Worm (Caenorhabditis elegans) whole organism, L2 larva: ENCODE measurements around the gene slc-25A10.

ENCODE experiments used
- ZK546.5 ChIP-seq: sonication (generic microtip); optimal IDR thresholded peaks from 2 replicates; lab custom pipeline; 2017; ENCODE audit warnings: missing biosample characterization, missing genetic modification characterization
- ama-1 ChIP-seq: fragments of 150-350 bp; optimal IDR thresholded peaks from 2 replicates; lab custom pipeline; 2018; ENCODE audit warnings: inconsistent platforms
- blmp-1 ChIP-seq: sonication (generic microtip); optimal IDR thresholded peaks from 2 replicates; lab custom pipeline; 2017; ENCODE audit warnings: missing genetic modification characterization, mild to moderate bottlenecking, missing compliant biosample characterization, antibody characterized with exemption, moderate library complexity; ENCODE audit not compliant: insufficient read depth
- elt-3 ChIP-seq: sonication (generic microtip); optimal IDR thresholded peaks from 2 replicates; lab custom pipeline; 2017; ENCODE audit warnings: missing biosample characterization, missing genetic modification characterization
- fos-1 ChIP-seq: fragments of 150-350 bp; optimal IDR thresholded peaks from 2 replicates; lab custom pipeline; 2014; ENCODE audit warnings: missing biosample characterization, missing genetic modification characterization
- mab-5 ChIP-seq: fragments of 150-350 bp; optimal IDR thresholded peaks from 2 replicates; lab custom pipeline; 2014; ENCODE audit warnings: missing biosample characterization, missing genetic modification characterization
- nhr-10 ChIP-seq: sonication (generic microtip); optimal IDR thresholded peaks from 2 replicates; lab custom pipeline; 2017; ENCODE audit warnings: missing biosample characterization, missing genetic modification characterization
- nhr-11 ChIP-seq: fragments of 150-350 bp; optimal IDR thresholded peaks from 2 replicates; lab custom pipeline; 2014; ENCODE audit warnings: missing biosample characterization, missing genetic modification characterization
- skn-1 ChIP-seq: sonication (generic microtip); optimal IDR thresholded peaks from 2 replicates; lab custom pipeline; 2017; ENCODE audit warnings: missing biosample characterization, missing genetic modification characterization
- sma-3 ChIP-seq: sonication (generic microtip); optimal IDR thresholded peaks from 2 replicates; lab custom pipeline; 2016; ENCODE audit warnings: missing genetic modification reagents, missing genetic modification characterization, missing compliant biosample characterization
- sma-9 ChIP-seq, 2 experiments: fragments of 150-350 bp in 1 of 2; sonication (generic microtip) in 1 of 2; optimal IDR thresholded peaks; 2 replicates each; lab custom pipeline; 2014 to 2016; ENCODE audit warnings: missing genetic modification characterization in 2 of 2, mild to moderate bottlenecking in 1 of 2, missing biosample characterization in 1 of 2, missing compliant biosample characterization in 1 of 2, missing genetic modification reagents in 1 of 2, moderate library complexity in 1 of 2
- snpc-4 ChIP-seq: fragments of 150-350 bp; optimal IDR thresholded peaks from 2 replicates; lab custom pipeline; 2014; ENCODE audit warnings: missing biosample characterization, missing genetic modification characterization
- unc-39 ChIP-seq: fragments of 150-350 bp; optimal IDR thresholded peaks from 2 replicates; lab custom pipeline; 2014; ENCODE audit warnings: missing biosample characterization, missing genetic modification characterization
- zag-1 ChIP-seq: fragments of 150-350 bp; optimal IDR thresholded peaks from 2 replicates; lab custom pipeline; 2014; ENCODE audit warnings: missing biosample characterization, missing genetic modification characterization

ce11 chrX:6709238-6709637, 16.2 kb downstream of the slc-25A10 start, which contains the start of gene acr-3:
- TF ChIP-seq ama-1 (lab: Kevin White, UChicago) (no peak), sma-9 (GFP tag; optimal IDR thresholded peaks at IDR 0.05; lab: Kevin White, UChicago) (no peak), sma-9 (tag; optimal IDR thresholded peaks at IDR 0.05; lab: Kevin White, UChicago) (no peak), blmp-1 (tag; lab: Kevin White, UChicago) (no peak), fos-1 (tag; lab: Kevin White, UChicago) (no peak), ZK546.5 (tag; lab: Kevin White, UChicago) (no peak), unc-39 (tag; lab: Kevin White, UChicago) (no peak), nhr-11 (tag; lab: Kevin White, UChicago) (no peak), mab-5 (tag; lab: Kevin White, UChicago) (no peak), elt-3 (tag; lab: Kevin White, UChicago) (no peak), snpc-4 (tag; lab: Kevin White, UChicago) (no peak), skn-1 (tag; lab: Kevin White, UChicago) (no peak), nhr-10 (tag; lab: Kevin White, UChicago) (no peak), sma-3 (GFP tag; lab: Kevin White, UChicago) (no peak), zag-1 (no peak)
